Worm (Caenorhabditis elegans) whole organism, L1 larva: Measurements from ENCODE around the gene W02H3.3.

Experiments used
- Y116A8C.19 ChIP-seq: sonication (generic microtip); optimal IDR thresholded peaks from 2 replicates; lab custom pipeline; 2016; ENCODE audit warnings: missing compliant biosample characterization, missing genetic modification characterization, borderline replicate concordance
- blmp-1 ChIP-seq: fragments of 150-350 bp; optimal IDR thresholded peaks from 2 replicates; lab custom pipeline; 2014; ENCODE audit warnings: missing biosample characterization, missing genetic modification characterization
- ceh-88 ChIP-seq: fragments of 200-800 bp; sonication (Bioruptor generic); IDR thresholded peaks from 2 replicates; pipeline ENCODE4 v1.3.6; 2022; ENCODE audit warnings: missing genetic modification characterization, missing compliant biosample characterization
- ces-1 ChIP-seq: fragments of 150-350 bp; optimal IDR thresholded peaks from 2 replicates; lab custom pipeline; 2014; ENCODE audit warnings: missing biosample characterization, missing genetic modification reagents, missing genetic modification characterization
- efl-1 ChIP-seq, 4 experiments: fragments of 150-350 bp; optimal IDR thresholded peaks in 3 of 4; peaks in 1 of 4; 1 replicate in 1 of 4; 2 replicates in 3 of 4; lab custom pipeline; 2014; ENCODE audit warnings: missing biosample characterization in 2 of 4, missing genetic modification characterization in 2 of 4, missing genetic modification reagents in 2 of 4
- elt-2 ChIP-seq: sonication (generic microtip); optimal IDR thresholded peaks from 2 replicates; lab custom pipeline; 2016; ENCODE audit warnings: missing genetic modification characterization, mild to moderate bottlenecking, inconsistent platforms, missing compliant biosample characterization, missing genetic modification reagents
- elt-3 ChIP-seq, 6 experiments: fragments of 150-350 bp in 1 of 6; sonication (generic microtip); optimal IDR thresholded peaks; 2 replicates each; lab custom pipeline; 2017 to 2018; ENCODE audit warnings: missing biosample characterization in 6 of 6, missing genetic modification characterization in 6 of 6, inconsistent platforms in 1 of 6
- fkh-10 ChIP-seq: sonication (generic microtip); optimal IDR thresholded peaks from 2 replicates; lab custom pipeline; 2017; ENCODE audit warnings: missing biosample characterization, missing genetic modification reagents, missing genetic modification characterization
- fkh-8 ChIP-seq: sonication (generic microtip); optimal IDR thresholded peaks from 2 replicates; lab custom pipeline; 2016; ENCODE audit warnings: mild to moderate bottlenecking, missing genetic modification characterization, missing compliant biosample characterization
- hlh-17 ChIP-seq: fragments of 200-800 bp; sonication (Bioruptor generic); optimal IDR thresholded peaks from 2 replicates; lab custom pipeline; 2018; ENCODE audit warnings: missing genetic modification characterization, mild to moderate bottlenecking, missing compliant biosample characterization, moderate library complexity, borderline replicate concordance
- hlh-4 ChIP-seq: sonication (generic microtip); optimal IDR thresholded peaks from 2 replicates; lab custom pipeline; 2016; ENCODE audit warnings: mild to moderate bottlenecking, missing genetic modification characterization, missing compliant biosample characterization
- irx-1 ChIP-seq: sonication (generic microtip); optimal IDR thresholded peaks from 2 replicates; lab custom pipeline; 2016; ENCODE audit warnings: missing genetic modification characterization, missing compliant biosample characterization
- isw-1 ChIP-seq: fragments of 200-800 bp; sonication (Bioruptor generic); IDR thresholded peaks from 2 replicates; pipeline ENCODE4 v1.3.6; 2022; ENCODE audit warnings: missing genetic modification characterization, missing compliant biosample characterization
- jun-1 ChIP-seq: fragments of 150-350 bp; optimal IDR thresholded peaks from 2 replicates; lab custom pipeline; 2014; ENCODE audit warnings: missing biosample characterization, missing genetic modification reagents, missing genetic modification characterization
- lin-13 ChIP-seq: fragments of 150-350 bp; optimal IDR thresholded peaks from 2 replicates; lab custom pipeline; 2014; ENCODE audit warnings: missing biosample characterization, missing genetic modification reagents, missing genetic modification characterization
- lin-14 ChIP-seq: fragments of 200-800 bp; sonication (Bioruptor generic); optimal IDR thresholded peaks from 2 replicates; lab custom pipeline; 2018; ENCODE audit warnings: mild to moderate bottlenecking, missing genetic modification characterization, moderate library complexity, missing compliant biosample characterization
- lin-35 ChIP-seq, 2 experiments: fragments of 150-350 bp; optimal IDR thresholded peaks; 2 replicates each; lab custom pipeline; 2014; ENCODE audit warnings: missing biosample characterization in 2 of 2, missing genetic modification characterization in 2 of 2, missing genetic modification reagents in 2 of 2
- lin-39 ChIP-seq: fragments of 150-350 bp; optimal IDR thresholded peaks from 2 replicates; lab custom pipeline; 2014; ENCODE audit warnings: missing biosample characterization, missing genetic modification reagents, missing genetic modification characterization
- lir-3 ChIP-seq: sonication (generic microtip); optimal IDR thresholded peaks from 2 replicates; lab custom pipeline; 2016; ENCODE audit warnings: mild to moderate bottlenecking, missing genetic modification characterization, moderate library complexity, missing compliant biosample characterization; ENCODE audit not compliant: poor library complexity
- mef-2 ChIP-seq: fragments of 150-350 bp; optimal IDR thresholded peaks from 2 replicates; lab custom pipeline; 2014; ENCODE audit warnings: missing biosample characterization, missing genetic modification characterization
- mep-1 ChIP-seq: fragments of 150-350 bp; optimal IDR thresholded peaks from 2 replicates; lab custom pipeline; 2014; ENCODE audit warnings: missing biosample characterization, missing genetic modification characterization
- nhr-20 ChIP-seq: sonication (generic microtip); optimal IDR thresholded peaks from 2 replicates; lab custom pipeline; 2016; ENCODE audit warnings: mild to moderate bottlenecking, missing genetic modification characterization, missing compliant biosample characterization
- nhr-47 ChIP-seq: sonication (generic microtip); optimal IDR thresholded peaks from 2 replicates; lab custom pipeline; 2016; ENCODE audit warnings: mild to moderate bottlenecking, missing genetic modification characterization, moderate library complexity, missing compliant biosample characterization
- nhr-71 ChIP-seq: sonication (generic microtip); optimal IDR thresholded peaks from 2 replicates; lab custom pipeline; 2016; ENCODE audit warnings: mild to moderate bottlenecking, missing genetic modification characterization, moderate library complexity, missing compliant biosample characterization
- nhr-84 ChIP-seq: sonication (generic microtip); optimal IDR thresholded peaks from 2 replicates; lab custom pipeline; 2017; ENCODE audit warnings: missing biosample characterization, missing genetic modification characterization
- pag-3 ChIP-seq: sonication (generic microtip); optimal IDR thresholded peaks from 2 replicates; lab custom pipeline; 2017; ENCODE audit warnings: missing genetic modification characterization, mild to moderate bottlenecking, missing compliant biosample characterization, antibody characterized with exemption, borderline replicate concordance; ENCODE audit not compliant: insufficient read depth
- rnt-1 ChIP-seq: sonication (generic microtip); optimal IDR thresholded peaks from 2 replicates; lab custom pipeline; 2016; ENCODE audit warnings: mild to moderate bottlenecking, missing genetic modification characterization, moderate library complexity, missing compliant biosample characterization
- skn-1 ChIP-seq: fragments of 150-350 bp; optimal IDR thresholded peaks from 2 replicates; lab custom pipeline; 2014; ENCODE audit warnings: missing biosample characterization, missing genetic modification characterization
- snpc-4 ChIP-seq: fragments of 150-350 bp; optimal IDR thresholded peaks from 2 replicates; lab custom pipeline; 2014; ENCODE audit warnings: missing biosample characterization, missing genetic modification characterization
- snu-23 ChIP-seq: sonication (generic microtip); optimal IDR thresholded peaks from 2 replicates; lab custom pipeline; 2016; ENCODE audit warnings: missing genetic modification characterization, missing compliant biosample characterization
- sptf-1 ChIP-seq: fragments of 150-350 bp; optimal IDR thresholded peaks from 2 replicates; lab custom pipeline; 2014; ENCODE audit warnings: missing biosample characterization, missing genetic modification characterization
- tbx-2 ChIP-seq: sonication (generic microtip); optimal IDR thresholded peaks from 2 replicates; lab custom pipeline; 2016; ENCODE audit warnings: missing genetic modification characterization, missing compliant biosample characterization
- tlp-1 ChIP-seq: fragments of 150-350 bp; optimal IDR thresholded peaks from 2 replicates; lab custom pipeline; 2014; ENCODE audit warnings: missing biosample characterization, missing genetic modification characterization
- vab-15 ChIP-seq: sonication (generic microtip); optimal IDR thresholded peaks from 2 replicates; lab custom pipeline; 2017; ENCODE audit warnings: missing genotype, mild to moderate bottlenecking, missing genetic modification characterization, missing compliant biosample characterization
- xbp-1 ChIP-seq: sonication (generic microtip); optimal IDR thresholded peaks from 2 replicates; lab custom pipeline; 2016; ENCODE audit warnings: missing genetic modification characterization, missing compliant biosample characterization
- zag-1 ChIP-seq: fragments of 150-350 bp; optimal IDR thresholded peaks from 2 replicates; lab custom pipeline; 2014; ENCODE audit warnings: missing biosample characterization, missing genetic modification characterization
- zip-4 ChIP-seq: fragments of 200-800 bp; sonication (Bioruptor generic); optimal IDR thresholded peaks from 2 replicates; lab custom pipeline; 2018; ENCODE audit warnings: mild to moderate bottlenecking, missing genetic modification characterization, moderate library complexity, missing compliant biosample characterization

Gene W02H3.3

ce11 chrX:11093985-11094593 lies 3.9 kb downstream of the W02H3.3 start (continued):
- TF ChIP-seq mef-2 (tag; lab: Kevin White, UChicago) (peak; percentile 95), fkh-8 (peak; percentile 97), skn-1 (tag; lab: Kevin White, UChicago) (peak; percentile 99), pag-3 (tag; lab: Kevin White, UChicago) (peak; percentile 77), lin-13 (peak; percentile 98), nhr-84 (tag; lab: Kevin White, UChicago) (peak; percentile 99), blmp-1 (peak; percentile 71), xbp-1 (tag; lab: Kevin White, UChicago) (peak; percentile 97)

ce11 chrX:11088952-11089351 lies 9.0 kb downstream of the W02H3.3 start, which contains the start of gene W04G3.11:
Gene W04G3.11, plus strand, starts transcription at chrX:11089195.
- TF ChIP-seq snpc-4 (tag; lab: Kevin White, UChicago) (no peak), pag-3 (tag; lab: Kevin White, UChicago) (no peak), isw-1 (GFP tag; lab: Robert Waterston, UW) (no peak), irx-1 (tag; lab: Kevin White, UChicago) (no peak), zag-1 (no peak), fkh-10 (GFP tag; lab: Kevin White, UChicago) (no peak), hlh-17 (GFP tag; lab: Kevin White, UChicago) (no peak), lin-14 (GFP tag; lab: Kevin White, UChicago) (no peak), fkh-8 (no peak), zip-4 (GFP tag; lab: Kevin White, UChicago) (no peak)

ce11 chrX:11085162-11085561 lies 12.8 kb downstream of the W02H3.3 start, which contains the start of gene W04G3.7:
Gene W04G3.7, minus strand, starts transcription at chrX:11085262.
- TF ChIP-seq nhr-84 (tag; lab: Kevin White, UChicago) (no peak), tbx-2 (tag; lab: Kevin White, UChicago) (no peak), elt-3 (tag; optimal IDR thresholded peaks at IDR 0.05; lab: Kevin White, UChicago) (no peak), lin-14 (GFP tag; lab: Kevin White, UChicago) (no peak), vab-15 (no peak), snu-23 (GFP tag; lab: Kevin White, UChicago) (no peak), ces-1 (no peak), jun-1 (tag; lab: Kevin White, UChicago) (no peak), xbp-1 (tag; lab: Kevin White, UChicago) (no peak), lir-3 (tag; lab: Kevin White, UChicago) (no peak), nhr-47 (no peak), hlh-4 (tag; lab: Kevin White, UChicago) (no peak), Y116A8C.19 (tag; lab: Kevin White, UChicago) (no peak), sptf-1 (tag; lab: Kevin White, UChicago) (no peak), lin-39 (tag; lab: Kevin White, UChicago) (no peak), ceh-88 (GFP tag; lab: Robert Waterston, UW) (no peak), efl-1 (optimal IDR thresholded peaks at IDR 0.05; lab: Kevin White, UChicago) (no peak), efl-1 (GFP tag; optimal IDR thresholded peaks at IDR 0.05 in 1 of 2; lab: Kevin White, UChicago) (no peak), lin-35 (GFP tag; optimal IDR thresholded peaks at IDR 0.05; lab: Kevin White, UChicago) (no peak), mep-1 (no peak), tlp-1 (tag; lab: Kevin White, UChicago) (no peak)

- peak; percentile 22 for TF ChIP-seq rnt-1 (tag; lab: Kevin White, UChicago)
- TF ChIP-seq nhr-20 (tag; lab: Kevin White, UChicago): peak; percentile 2
- TF ChIP-seq nhr-71 (tag; lab: Kevin White, UChicago): peak; percentile 35
- peak; percentile 55 for TF ChIP-seq elt-2 (tag; lab: Kevin White, UChicago)
- no peak for TF ChIP-seq mef-2 (tag; lab: Kevin White, UChicago)
Observed at ce11 chrX:11080170-11080728, 17.7 kb downstream of the W02H3.3 start, which contains the start of gene sulp-7. Gene sulp-7, plus strand, starts transcription at chrX:11080678.
